Worm (Caenorhabditis elegans): ENCODE measurements around the gene cyp-34A5.

The cyp-34A5 gene

DNA sequence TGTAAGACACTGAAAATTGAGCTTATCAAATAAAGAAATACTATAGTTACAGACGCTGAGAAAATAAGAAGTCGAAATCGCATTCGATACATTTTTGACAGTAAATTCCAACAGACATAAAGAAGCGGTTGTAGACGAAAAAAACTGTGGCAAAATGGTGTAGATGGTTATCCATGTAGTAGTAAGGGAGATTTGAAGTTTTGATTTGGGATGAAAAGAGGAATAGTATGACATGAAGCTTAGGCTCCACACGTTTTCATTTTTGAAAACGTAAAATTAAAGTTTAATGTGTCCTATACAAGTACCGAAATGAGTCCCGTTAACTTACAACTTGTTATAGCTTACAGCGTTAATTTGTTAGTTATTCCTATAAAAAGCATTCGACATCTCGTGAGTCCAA lies 36.5 kb upstream of the cyp-34A5 start, which contains the start of gene K09D9.9:
TSS of gene K09D9.9 (minus strand) at position 101 of the 400 bp plus-strand sequence.
- TF ChIP-seq pha-4 (tag; optimal IDR thresholded peaks at IDR 0.05) (no peak), lin-13 (tag; optimal IDR thresholded peaks at IDR 0.05) (no peak), ceh-43 (GFP tag; optimal IDR thresholded peaks at IDR 0.05) (no peak)

DNA sequence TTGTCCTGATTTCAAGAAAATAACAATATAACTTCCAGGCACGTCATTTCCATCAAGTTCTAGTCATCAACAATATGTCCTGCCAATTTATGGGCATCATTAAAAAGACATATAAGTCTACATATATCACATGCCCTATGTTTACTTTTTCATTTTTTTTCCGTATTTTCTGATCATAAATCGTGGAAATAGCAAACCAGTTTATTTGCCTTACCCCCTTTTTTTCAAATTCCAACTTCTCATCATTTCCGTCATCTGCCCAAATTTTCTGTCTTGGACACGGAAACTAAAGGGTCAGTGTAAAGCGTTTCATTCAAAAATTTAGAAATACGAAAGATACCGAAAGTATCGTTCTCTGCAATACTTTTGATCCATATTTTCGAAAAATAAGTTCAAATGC lies 34.8 kb upstream of the cyp-34A5 start:
- TF ChIP-seq lsy-2 (tag; optimal IDR thresholded peaks at IDR 0.05) (no peak), nhr-237 (tag; optimal IDR thresholded peaks at IDR 0.05) (no peak), bed-3 (GFP tag; optimal IDR thresholded peaks at IDR 0.05) (no peak), sptf-1 (tag; optimal IDR thresholded peaks at IDR 0.05) (no peak)

DNA sequence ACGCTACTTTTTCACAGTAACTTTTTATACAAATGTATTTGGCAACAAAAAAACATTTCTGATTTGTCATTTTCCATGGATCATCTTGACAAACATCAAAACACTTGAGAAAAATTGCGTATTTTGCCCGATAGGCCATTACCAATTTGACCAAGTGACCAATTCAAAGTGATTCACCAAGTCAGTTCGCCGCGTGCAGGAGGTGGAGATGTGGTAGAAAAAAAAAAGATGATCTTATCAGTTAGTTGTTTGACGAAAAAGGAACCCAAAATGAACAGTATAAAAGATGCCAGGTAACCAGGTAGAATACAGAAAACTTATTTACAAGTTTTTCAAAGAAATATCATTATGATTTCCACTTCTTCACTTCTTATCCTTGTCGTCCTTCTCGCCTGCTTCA lies 31.6 kb upstream of the cyp-34A5 start, which contains the start of gene nlp-27:
TSS of gene nlp-27 (plus strand) at position 309 of the 400 bp plus-strand sequence.
- TF ChIP-seq pha-4 (tag; optimal IDR thresholded peaks at IDR 0.05) = no peak
- TF ChIP-seq mls-2 (tag; optimal IDR thresholded peaks at IDR 0.05) = no peak
- TF ChIP-seq unc-120 (tag; optimal IDR thresholded peaks at IDR 0.05; ENCODE audit: poor library complexity, severe bottlenecking) = no peak
- TF ChIP-seq unc-62 (GFP tag; optimal IDR thresholded peaks at IDR 0.05) = no peak
- TF ChIP-seq blmp-1 (tag; optimal IDR thresholded peaks at IDR 0.05) = no peak
- TF ChIP-seq bed-3 (GFP tag; optimal IDR thresholded peaks at IDR 0.05) = no peak
- no peak for TF ChIP-seq ztf-11 (tag; optimal IDR thresholded peaks at IDR 0.05)
- no peak for TF ChIP-seq nhr-2 (tag; optimal IDR thresholded peaks at IDR 0.05)
- no peak for TF ChIP-seq mab-5 (tag; optimal IDR thresholded peaks at IDR 0.05)
- TF ChIP-seq ham-2 (GFP tag; optimal IDR thresholded peaks at IDR 0.05) = no peak
- TF ChIP-seq nhr-12 (tag; optimal IDR thresholded peaks at IDR 0.05) = no peak
- no peak for TF ChIP-seq snpc-4 (tag; optimal IDR thresholded peaks at IDR 0.05)
- no peak for TF ChIP-seq sptf-1 (tag; optimal IDR thresholded peaks at IDR 0.05)
- no peak for TF ChIP-seq M03D4.4 (tag; optimal IDR thresholded peaks at IDR 0.05)

DNA sequence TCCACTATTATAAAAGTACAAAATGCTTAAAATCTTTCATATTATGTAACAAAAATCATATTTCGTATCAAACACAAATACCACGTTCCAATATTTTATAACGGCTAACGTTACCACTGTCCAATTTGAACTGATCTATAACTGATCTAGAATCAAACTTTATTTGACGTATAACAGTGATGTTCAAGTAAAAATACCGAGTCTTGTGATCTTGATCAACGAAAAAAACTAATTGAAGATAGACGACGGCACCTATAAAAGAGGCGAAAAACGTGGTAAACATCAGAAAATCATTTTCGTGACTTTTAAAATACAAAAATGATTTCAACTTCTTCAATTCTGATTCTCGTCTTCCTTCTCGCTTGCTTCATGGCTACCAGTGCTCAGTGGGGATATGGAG lies 30.1 kb upstream of the cyp-34A5 start, which contains the start of gene nlp-28:
TSS of gene nlp-28 (plus strand) at position 285 of the 400 bp plus-strand sequence.
- TF ChIP-seq lsy-2 (tag; optimal IDR thresholded peaks at IDR 0.05) (no peak), mls-2 (tag; optimal IDR thresholded peaks at IDR 0.05) (no peak), drap-1 (GFP tag; optimal IDR thresholded peaks at IDR 0.05) (no peak), sptf-1 (tag; optimal IDR thresholded peaks at IDR 0.05) (no peak)

DNA sequence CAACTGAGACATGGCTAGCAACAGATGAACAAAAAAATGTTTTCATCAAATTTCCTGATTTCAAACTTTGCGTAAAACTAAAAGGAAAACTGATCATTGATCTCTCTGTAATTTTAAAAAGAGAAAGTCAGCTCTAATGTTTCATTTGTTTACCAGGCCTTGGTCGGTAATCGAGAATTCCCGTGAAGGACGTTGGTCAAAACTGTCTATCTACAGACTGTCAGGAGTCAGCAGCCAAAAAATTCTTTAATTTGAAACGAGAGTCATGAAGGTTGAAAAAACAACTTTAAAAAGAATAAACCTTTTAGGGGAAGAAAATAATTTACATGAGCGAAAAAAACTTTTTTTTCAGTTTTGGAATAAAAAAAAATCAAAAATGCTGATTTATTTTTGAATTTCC lies 27.6 kb upstream of the cyp-34A5 start:
- TF ChIP-seq sptf-1 (tag; optimal IDR thresholded peaks at IDR 0.05) = no peak
- TF ChIP-seq nhr-28 (tag; optimal IDR thresholded peaks at IDR 0.05) = no peak
- no peak for TF ChIP-seq pha-4 (tag; optimal IDR thresholded peaks at IDR 0.05)
- no peak for TF ChIP-seq flh-1 (GFP tag; optimal IDR thresholded peaks at IDR 0.05)
- TF ChIP-seq ham-2 (GFP tag; optimal IDR thresholded peaks at IDR 0.05) = no peak
- no peak for TF ChIP-seq nhr-2 (tag; optimal IDR thresholded peaks at IDR 0.05)
- TF ChIP-seq zip-8 (tag; optimal IDR thresholded peaks at IDR 0.05) = no peak
- no peak for TF ChIP-seq hlh-1 (tag; optimal IDR thresholded peaks at IDR 0.05)
- TF ChIP-seq lin-13 (tag; optimal IDR thresholded peaks at IDR 0.05) = no peak
- no peak for TF ChIP-seq unc-62 (GFP tag; optimal IDR thresholded peaks at IDR 0.05)
- TF ChIP-seq ceh-83 (GFP tag; optimal IDR thresholded peaks at IDR 0.05) = no peak
- no peak for TF ChIP-seq lsy-2 (tag; optimal IDR thresholded peaks at IDR 0.05)
- TF ChIP-seq sem-2 (GFP tag; optimal IDR thresholded peaks at IDR 0.05) = no peak

DNA sequence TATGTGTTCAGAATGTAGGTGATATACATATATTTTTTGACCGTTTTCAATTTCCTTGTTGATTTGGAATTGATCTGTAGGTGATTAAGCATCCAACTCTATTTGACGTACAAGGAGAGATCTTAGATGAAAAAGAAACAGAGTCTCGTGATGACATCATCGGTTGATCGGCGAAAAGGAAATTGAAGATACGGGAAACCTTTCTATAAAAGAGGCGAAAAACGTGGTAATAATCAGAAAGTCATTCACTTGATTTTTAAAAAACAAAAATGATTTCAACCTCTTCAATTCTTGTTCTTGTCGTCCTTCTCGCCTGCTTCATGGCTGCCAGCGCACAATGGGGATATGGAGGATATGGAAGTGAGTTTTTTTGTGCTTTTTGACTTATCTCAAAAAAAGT lies 26.7 kb upstream of the cyp-34A5 start, which contains the start of gene nlp-29:
TSS of gene nlp-29 (plus strand) at position 248 of the 400 bp plus-strand sequence.
- TF ChIP-seq hlh-1 (tag; optimal IDR thresholded peaks at IDR 0.05) (no peak), ztf-11 (tag; optimal IDR thresholded peaks at IDR 0.05) (no peak), elt-3 (tag; optimal IDR thresholded peaks at IDR 0.05) (no peak), lin-13 (tag; optimal IDR thresholded peaks at IDR 0.05) (no peak), nhr-2 (tag; optimal IDR thresholded peaks at IDR 0.05) (no peak), unc-120 (tag; optimal IDR thresholded peaks at IDR 0.05; ENCODE audit: poor library complexity, severe bottlenecking) (no peak), cnd-1 (tag; optimal IDR thresholded peaks at IDR 0.05) (no peak)

DNA sequence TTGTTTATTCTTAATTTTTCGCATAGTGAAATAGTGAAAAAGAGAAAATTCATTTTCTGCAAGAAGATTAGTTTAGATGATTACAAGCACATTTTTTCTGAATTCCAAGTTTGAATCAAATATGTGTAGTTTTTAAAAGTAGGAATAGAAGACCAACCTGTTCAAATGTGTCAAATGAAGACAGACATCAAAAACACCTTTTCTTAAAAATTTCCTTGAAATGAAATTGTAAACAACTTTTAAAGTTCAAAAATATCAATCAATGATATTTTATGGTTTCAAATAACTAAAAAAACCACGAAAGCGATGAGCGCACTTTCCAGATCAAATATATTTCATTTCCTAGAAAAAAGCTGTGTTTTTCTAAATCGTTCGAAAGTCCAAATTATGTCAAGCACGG lies 24.2 kb upstream of the cyp-34A5 start, which contains the start of gene nlp-30:
TSS of gene nlp-30 (plus strand) at position 301 of the 400 bp plus-strand sequence.
- TF ChIP-seq pha-4 (tag; optimal IDR thresholded peaks at IDR 0.05) = no peak
- no peak for TF ChIP-seq ham-2 (GFP tag; optimal IDR thresholded peaks at IDR 0.05)
- no peak for TF ChIP-seq nhr-12 (tag; optimal IDR thresholded peaks at IDR 0.05)
- TF ChIP-seq cnd-1 (tag; optimal IDR thresholded peaks at IDR 0.05) = no peak
- no peak for TF ChIP-seq tbx-8 (GFP tag; optimal IDR thresholded peaks at IDR 0.05)
- TF ChIP-seq elt-3 (tag; optimal IDR thresholded peaks at IDR 0.05) = no peak
- no peak for TF ChIP-seq ces-1 (GFP tag; optimal IDR thresholded peaks at IDR 0.05)
- no peak for TF ChIP-seq mep-1 (tag; optimal IDR thresholded peaks at IDR 0.05)
- TF ChIP-seq unc-62 (GFP tag; optimal IDR thresholded peaks at IDR 0.05) = no peak
- TF ChIP-seq sem-2 (GFP tag; optimal IDR thresholded peaks at IDR 0.05) = no peak
- TF ChIP-seq elt-1 (tag; optimal IDR thresholded peaks at IDR 0.05; ENCODE audit: borderline replicate concordance, insufficient read depth) = no peak
- TF ChIP-seq M03D4.4 (tag; optimal IDR thresholded peaks at IDR 0.05) = no peak
- no peak for TF ChIP-seq unc-39 (tag; optimal IDR thresholded peaks at IDR 0.05)
- TF ChIP-seq ceh-83 (GFP tag; optimal IDR thresholded peaks at IDR 0.05) = no peak
- TF ChIP-seq flh-1 (GFP tag; optimal IDR thresholded peaks at IDR 0.05) = no peak
- TF ChIP-seq ceh-43 (GFP tag; optimal IDR thresholded peaks at IDR 0.05) = no peak

All from whole organism, mixed stage, embryonic.